Fruit fly (Drosophila melanogaster) whole organism, pupa: ENCODE data around the gene Spt3.

Source experiments
- CG10348 ChIP-seq: fragments of 200-800 bp; sonication (Bioruptor generic); IDR thresholded peaks from 2 replicates; pipeline ENCODE4 v1.3.6; 2022; ENCODE audit warnings: missing biosample characterization, missing genetic modification characterization
- CG12605 ChIP-seq: fragments of 200-800 bp; sonication (Bioruptor generic); IDR thresholded peaks from 2 replicates; pipeline ENCODE4 v1.3.6; 2022; ENCODE audit warnings: missing biosample characterization, missing genetic modification characterization
- CG13204 ChIP-seq: fragments of 200-800 bp; sonication (Bioruptor generic); optimal IDR thresholded peaks from 2 replicates; lab custom pipeline; 2018; ENCODE audit warnings: missing biosample characterization, mild to moderate bottlenecking, missing genetic modification characterization, moderate library complexity
- CG14655 ChIP-seq: fragments of 200-800 bp; sonication (Bioruptor generic); optimal IDR thresholded peaks from 3 replicates; lab custom pipeline; 2017; ENCODE audit warnings: mild to moderate bottlenecking, missing biosample characterization, missing genetic modification reagents, missing genetic modification characterization
- CG15710 ChIP-seq: fragments of 200-800 bp; sonication (Bioruptor generic); optimal IDR thresholded peaks from 2 replicates; lab custom pipeline; 2018; ENCODE audit warnings: missing biosample characterization, mild to moderate bottlenecking, missing genetic modification characterization, moderate library complexity
- CG17806 ChIP-seq: fragments of 200-800 bp; sonication (Bioruptor generic); optimal IDR thresholded peaks from 2 replicates; lab custom pipeline; 2018; ENCODE audit warnings: missing biosample characterization, mild to moderate bottlenecking, missing genetic modification characterization, moderate library complexity
- CG32121 ChIP-seq: fragments of 200-800 bp; sonication (Bioruptor generic); IDR thresholded peaks from 2 replicates; pipeline ENCODE4 v1.3.6; 2022; ENCODE audit warnings: missing biosample characterization, missing genetic modification characterization
- CG34367 ChIP-seq: fragments of 200-800 bp; sonication (Bioruptor generic); optimal IDR thresholded peaks from 2 replicates; lab custom pipeline; 2018; ENCODE audit warnings: missing biosample characterization, mild to moderate bottlenecking, missing genetic modification characterization
- CG4496 ChIP-seq: fragments of 200-800 bp; sonication (Bioruptor generic); IDR thresholded peaks from 3 replicates; pipeline ENCODE4 v1.3.6; 2022; ENCODE audit warnings: missing biosample characterization, missing genetic modification characterization
- CG8159 ChIP-seq: fragments of 200-800 bp; sonication (Bioruptor generic); optimal IDR thresholded peaks from 3 replicates; lab custom pipeline; 2018; ENCODE audit warnings: missing biosample characterization, mild to moderate bottlenecking, missing genetic modification characterization, moderate library complexity
- CG8301 ChIP-seq: fragments of 200-800 bp; sonication (Bioruptor generic); optimal IDR thresholded peaks from 2 replicates; lab custom pipeline; 2018; ENCODE audit warnings: missing biosample characterization, mild to moderate bottlenecking, missing genetic modification characterization
- CG9948 ChIP-seq: fragments of 200-800 bp; sonication (Bioruptor generic); optimal IDR thresholded peaks from 2 replicates; lab custom pipeline; 2018; ENCODE audit warnings: missing biosample characterization, mild to moderate bottlenecking, missing genetic modification characterization, moderate library complexity
- D1 ChIP-seq: fragments of 200-800 bp; sonication (Bioruptor generic); optimal IDR thresholded peaks from 2 replicates; lab custom pipeline; 2018; ENCODE audit warnings: missing biosample characterization, mild to moderate bottlenecking, missing genetic modification characterization, moderate library complexity
- EcR ChIP-seq: fragments of 200-800 bp; sonication (Bioruptor generic); optimal IDR thresholded peaks from 3 replicates; lab custom pipeline; 2019; ENCODE audit warnings: missing biosample characterization, missing genetic modification characterization, mild to moderate bottlenecking, moderate library complexity, missing genetic modification reagents
- Ets98B ChIP-seq: fragments of 200-800 bp; sonication (Bioruptor generic); IDR thresholded peaks from 2 replicates; pipeline ENCODE4 v1.3.6; 2022; ENCODE audit warnings: missing biosample characterization, missing genetic modification characterization
- Pif1A ChIP-seq: fragments of 200-800 bp; sonication (Bioruptor generic); optimal IDR thresholded peaks from 3 replicates; lab custom pipeline; 2016; ENCODE audit warnings: missing biosample characterization, missing genetic modification characterization
- Pif1B ChIP-seq: fragments of 200-800 bp; sonication (Bioruptor generic); optimal IDR thresholded peaks from 3 replicates; lab custom pipeline; 2016; ENCODE audit warnings: missing biosample characterization, missing genetic modification characterization
- Snoo ChIP-seq: fragments of 200-800 bp; sonication (Bioruptor generic); optimal IDR thresholded peaks from 3 replicates; lab custom pipeline; 2017; ENCODE audit warnings: missing biosample characterization, mild to moderate bottlenecking, missing genetic modification characterization, inconsistent platforms
- fd96Ca ChIP-seq: fragments of 200-800 bp; sonication (Bioruptor generic); IDR thresholded peaks from 3 replicates; pipeline ENCODE4 v1.3.6; 2022; ENCODE audit warnings: missing biosample characterization, missing genetic modification characterization
- gl ChIP-seq: fragments of 200-800 bp; sonication (Bioruptor generic); optimal IDR thresholded peaks from 2 replicates; lab custom pipeline; 2018; ENCODE audit warnings: missing biosample characterization, mild to moderate bottlenecking, missing genetic modification characterization
- rn ChIP-seq: fragments of 200-800 bp; sonication (Bioruptor generic); IDR thresholded peaks from 2 replicates; pipeline ENCODE4 v1.3.6; 2022; ENCODE audit warnings: missing biosample characterization, missing genetic modification characterization

Spt3 gene

DNA sequence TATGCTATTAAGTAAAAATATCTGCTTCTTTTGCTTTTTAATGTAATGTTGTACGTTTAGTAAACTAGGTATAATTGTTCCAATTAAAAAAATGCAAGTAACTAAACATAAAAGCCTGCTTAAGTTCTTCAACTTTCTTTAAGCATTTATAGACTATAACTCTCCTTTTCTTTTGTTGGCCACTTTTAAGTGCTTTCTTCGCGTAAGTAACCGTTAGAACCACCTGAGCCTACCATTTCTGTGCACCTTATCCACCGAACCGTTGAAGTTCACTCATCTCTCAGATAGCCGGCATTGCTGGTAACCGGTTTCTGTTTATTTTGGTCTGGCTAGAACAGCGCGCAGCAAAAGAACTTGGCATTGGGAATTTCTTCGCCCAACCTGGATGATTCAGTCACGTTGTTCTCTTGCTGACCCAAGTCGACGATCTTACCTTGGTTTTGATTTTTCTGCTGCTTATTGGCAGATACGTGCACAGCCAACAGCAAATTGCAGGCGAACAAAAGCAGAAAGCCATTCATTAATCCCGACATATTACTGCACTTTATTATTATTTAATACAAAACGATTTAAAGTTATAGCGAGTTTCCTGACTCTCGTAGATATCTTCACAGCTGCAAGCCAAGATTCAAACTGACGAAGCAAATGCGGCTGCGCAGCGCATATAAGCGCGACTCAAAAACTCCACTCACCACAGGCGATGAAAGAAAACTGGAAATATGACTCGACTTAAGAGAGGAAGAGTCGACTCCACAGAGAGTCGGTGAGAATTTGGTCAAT lies 40.2 kb upstream of the Spt3 start, which contains the start of gene CG10005:
Gene CG10005 (minus strand): TSS at position 642 of the 780 bp plus-strand sequence.
- TF ChIP-seq CG17806 (tag; lab: Kevin White, UChicago) (no peak), Ets98B (peak; percentile 30; the same call in 1 of the 2 replicates), CG13204 (GFP tag; lab: Kevin White, UChicago) (no peak), EcR (GFP tag; lab: Kevin White, UChicago) (peak; percentile 95), Pif1B (GFP tag; lab: Kevin White, UChicago) (peak; percentile 25)

- 0 out of 2 replicates have a peak, but pooled peaks have one; percentile 31 for TF ChIP-seq CG12605 (GFP tag; lab: Robert Waterston, UW)
- TF ChIP-seq CG8301, result peak; percentile 21
- peak; percentile 28 for TF ChIP-seq CG9948 (tag; lab: Kevin White, UChicago)
- peak; percentile 31 for TF ChIP-seq CG8159 (tag; lab: Kevin White, UChicago)
- no peak for TF ChIP-seq Ets98B
- peak; percentile 18 for TF ChIP-seq D1
- TF ChIP-seq CG14655 (GFP tag; lab: Kevin White, UChicago), result peak; percentile 41
- TF ChIP-seq CG13204 (GFP tag; lab: Kevin White, UChicago), result no peak
- no peak for TF ChIP-seq CG32121 (GFP tag; lab: Robert Waterston, UW)
- peak; percentile 7 for TF ChIP-seq CG17806 (tag; lab: Kevin White, UChicago)
Observed at dm6 chr3R:11977336-11977678, 39.6 kb upstream of the Spt3 start.

DNA sequence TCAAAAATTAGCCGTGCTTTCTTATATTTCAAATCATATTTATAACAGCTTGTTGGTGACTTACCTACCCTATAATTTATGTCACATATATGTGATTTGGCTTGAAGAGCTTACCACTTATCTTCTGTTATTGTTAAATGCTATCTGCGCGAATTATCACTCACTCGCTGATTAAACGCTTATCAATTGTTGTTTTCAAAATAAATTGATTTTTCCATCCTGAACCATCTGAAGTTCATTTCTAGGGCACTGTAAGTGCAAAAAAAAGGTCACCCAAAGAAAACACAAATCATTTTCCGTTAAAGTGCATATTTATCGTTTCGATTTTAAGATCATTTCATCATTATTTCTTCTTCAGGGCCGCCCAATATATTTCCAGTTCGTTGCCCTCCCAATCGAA lies 38.7 kb upstream of the Spt3 start:
- TF ChIP-seq Ets98B, result no peak
- no peak for TF ChIP-seq CG13204 (GFP tag; lab: Kevin White, UChicago)
- no peak for TF ChIP-seq CG15710 (tag; lab: Kevin White, UChicago)
- TF ChIP-seq CG8301, result no peak
- TF ChIP-seq CG8159 (tag; lab: Kevin White, UChicago), result no peak
- no peak for TF ChIP-seq gl (tag; lab: Kevin White, UChicago)
- no peak for TF ChIP-seq CG4496 (GFP tag; lab: Robert Waterston, UW)
- no peak for TF ChIP-seq CG34367 (tag; lab: Kevin White, UChicago)
- no peak for TF ChIP-seq rn
- TF ChIP-seq fd96Ca (GFP tag; lab: Robert Waterston, UW), result no peak

dm6 chr3R:11979879-11980571 lies 36.9 kb upstream of the Spt3 start, which contains the start of gene CG18547:
TSS of gene CG18547 (minus strand) at chr3R:11980390.
- TF ChIP-seq Pif1A, result peak; percentile 22
- TF ChIP-seq CG8301, result peak; percentile 57
- peak; percentile 52 for TF ChIP-seq CG14655 (GFP tag; lab: Kevin White, UChicago)
- peak; percentile 59 for TF ChIP-seq CG17806 (tag; lab: Kevin White, UChicago)
- peak; percentile 15 for TF ChIP-seq EcR (GFP tag; lab: Kevin White, UChicago)
- TF ChIP-seq CG8159 (tag; lab: Kevin White, UChicago), result peak; percentile 62
- TF ChIP-seq Pif1B (GFP tag; lab: Kevin White, UChicago), result peak; percentile 44
- peak; percentile 68; the same call in 2 of the 3 replicates for TF ChIP-seq CG4496 (GFP tag; lab: Robert Waterston, UW)
- peak; percentile 46 for TF ChIP-seq CG15710 (tag; lab: Kevin White, UChicago)
- no peak for TF ChIP-seq CG12605 (GFP tag; lab: Robert Waterston, UW)
- TF ChIP-seq Snoo (tag; lab: Kevin White, UChicago), result peak; percentile 31
- no peak for TF ChIP-seq CG13204 (GFP tag; lab: Kevin White, UChicago)
- TF ChIP-seq CG9948 (tag; lab: Kevin White, UChicago), result peak; percentile 51
- no peak for TF ChIP-seq rn
- TF ChIP-seq CG10348 (GFP tag; lab: Robert Waterston, UW), result no peak
- TF ChIP-seq CG34367 (tag; lab: Kevin White, UChicago), result peak; percentile 42
- TF ChIP-seq Ets98B, result 0 out of 2 replicates have a peak, but pooled peaks have one; percentile 31

DNA sequence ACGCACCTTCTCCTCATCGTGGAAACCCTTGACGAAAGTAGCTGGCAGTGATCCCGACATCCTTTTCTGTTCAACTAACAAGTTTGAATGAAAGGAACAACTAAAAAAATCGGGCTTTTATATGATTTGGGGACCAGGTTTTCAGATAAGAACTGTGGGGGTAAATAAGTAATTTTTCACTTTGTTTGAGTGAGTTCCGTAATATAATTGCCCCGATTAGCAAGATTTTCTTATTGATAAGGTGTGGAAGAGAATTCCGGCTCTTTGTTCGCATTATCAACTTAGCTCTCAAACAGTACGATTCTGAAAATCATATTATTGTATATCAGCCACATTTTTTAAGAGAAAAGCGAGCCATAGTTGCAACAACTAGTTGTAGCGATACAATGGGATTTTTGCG lies 35.0 kb upstream of the Spt3 start, which contains the start of gene CG12224:
Gene CG12224 (minus strand): TSS at position 101 of the 400 bp plus-strand sequence.
- TF ChIP-seq D1 (no peak), CG10348 (GFP tag; lab: Robert Waterston, UW) (no peak), CG12605 (GFP tag; lab: Robert Waterston, UW) (no peak), Pif1A (no peak), CG8301 (no peak), EcR (GFP tag; lab: Kevin White, UChicago) (no peak), CG8159 (tag; lab: Kevin White, UChicago) (no peak), CG34367 (tag; lab: Kevin White, UChicago) (no peak), rn (no peak), Ets98B (no peak), CG9948 (tag; lab: Kevin White, UChicago) (no peak), Snoo (tag; lab: Kevin White, UChicago) (no peak), CG17806 (tag; lab: Kevin White, UChicago) (no peak), CG32121 (GFP tag; lab: Robert Waterston, UW) (no peak), gl (tag; lab: Kevin White, UChicago) (no peak), CG14655 (GFP tag; lab: Kevin White, UChicago) (no peak), fd96Ca (GFP tag; lab: Robert Waterston, UW) (no peak), CG4496 (GFP tag; lab: Robert Waterston, UW) (no peak), CG15710 (tag; lab: Kevin White, UChicago) (no peak), CG13204 (GFP tag; lab: Kevin White, UChicago) (no peak)
- TF ChIP-seq, all 21 proteins: peak for 0
